Worm (Caenorhabditis elegans): ENCODE results near the gene cgp-1.
A peak's percentile ranks its signal among the peaks of the same experiment; 100 is the strongest.

The cgp-1 gene

ce11 chrV:122249-122648, 340 bp downstream of the cgp-1 start:
- TF ChIP-seq flt-1 (GFP tag; IDR thresholded peaks at IDR 0.05), result no peak
- no peak for TF ChIP-seq tab-1 (GFP tag; IDR thresholded peaks at IDR 0.05)
- TF ChIP-seq T22C8.4 (GFP tag; IDR thresholded peaks at IDR 0.05), result no peak
- TF ChIP-seq ref-1 (GFP tag; conservative IDR thresholded peaks at IDR 0.05), result no peak
- TF ChIP-seq ztf-23 (GFP tag; IDR thresholded peaks at IDR 0.05), result no peak
- TF ChIP-seq klf-2 (GFP tag; conservative IDR thresholded peaks at IDR 0.05), result no peak
- no peak for TF ChIP-seq ztf-29 (GFP tag; IDR thresholded peaks at IDR 0.05)
- TF ChIP-seq med-1 (GFP tag; optimal IDR thresholded peaks at IDR 0.05; ENCODE audit: insufficient read depth), result no peak
- no peak for TF ChIP-seq cog-1 (tag; optimal IDR thresholded peaks at IDR 0.05)

- no peak for TF ChIP-seq tab-1 (GFP tag; IDR thresholded peaks at IDR 0.05)
- no peak for TF ChIP-seq cog-1 (tag; optimal IDR thresholded peaks at IDR 0.05)
- no peak for TF ChIP-seq ref-1 (GFP tag; conservative IDR thresholded peaks at IDR 0.05)
- TF ChIP-seq ztf-23 (GFP tag; IDR thresholded peaks at IDR 0.05), result no peak
- TF ChIP-seq flt-1 (GFP tag; IDR thresholded peaks at IDR 0.05), result no peak
- no peak for TF ChIP-seq klf-2 (GFP tag; conservative IDR thresholded peaks at IDR 0.05)
- TF ChIP-seq T22C8.4 (GFP tag; IDR thresholded peaks at IDR 0.05), result no peak
- no peak for TF ChIP-seq ztf-29 (GFP tag; IDR thresholded peaks at IDR 0.05)
- TF ChIP-seq med-1 (GFP tag; optimal IDR thresholded peaks at IDR 0.05; ENCODE audit: insufficient read depth), result no peak
These were observed 5.3 kb downstream of the cgp-1 start for ce11 chrV:117312-117711.

- no peak for TF ChIP-seq ztf-29 (GFP tag; IDR thresholded peaks at IDR 0.05)
These were observed 6.3 kb downstream of the cgp-1 start for ce11 chrV:116243-116642.

- peak; percentile 22 for TF ChIP-seq cog-1 (tag; optimal IDR thresholded peaks at IDR 0.05)
- TF ChIP-seq klf-2 (GFP tag; conservative IDR thresholded peaks at IDR 0.05), result no peak
- TF ChIP-seq flt-1 (GFP tag; IDR thresholded peaks at IDR 0.05), result 0 out of 2 replicates have a peak, but pooled peaks have one; percentile 26
- no peak for TF ChIP-seq ztf-29 (GFP tag; IDR thresholded peaks at IDR 0.05)
These were observed 18.1 kb downstream of the cgp-1 start, which contains the start of gene picd-1 for ce11 chrV:104474-104873. Gene picd-1, plus strand, starts transcription at chrV:104825.

ce11 chrV:103977-104376, 18.6 kb downstream of the cgp-1 start, which contains the start of gene rps-27:
Gene rps-27, minus strand, starts transcription at chrV:104077.
- TF ChIP-seq flt-1 (GFP tag; IDR thresholded peaks at IDR 0.05) (no peak), med-1 (GFP tag; optimal IDR thresholded peaks at IDR 0.05; ENCODE audit: insufficient read depth) (no peak), cog-1 (tag; optimal IDR thresholded peaks at IDR 0.05) (no peak), tab-1 (GFP tag; IDR thresholded peaks at IDR 0.05) (no peak), ref-1 (GFP tag; conservative IDR thresholded peaks at IDR 0.05) (no peak), ztf-29 (GFP tag; IDR thresholded peaks at IDR 0.05) (no peak), klf-2 (GFP tag; conservative IDR thresholded peaks at IDR 0.05) (no peak), ztf-23 (GFP tag; IDR thresholded peaks at IDR 0.05) (no peak), T22C8.4 (GFP tag; IDR thresholded peaks at IDR 0.05) (no peak)

- TF ChIP-seq T22C8.4 (GFP tag; IDR thresholded peaks at IDR 0.05) (no peak), flt-1 (GFP tag; IDR thresholded peaks at IDR 0.05) (no peak), ref-1 (GFP tag; conservative IDR thresholded peaks at IDR 0.05) (0 out of 2 replicates have a peak, but pooled peaks have one; percentile 24), ztf-23 (GFP tag; IDR thresholded peaks at IDR 0.05) (no peak), cog-1 (tag; optimal IDR thresholded peaks at IDR 0.05) (no peak), med-1 (GFP tag; optimal IDR thresholded peaks at IDR 0.05; ENCODE audit: insufficient read depth) (no peak), ztf-29 (GFP tag; IDR thresholded peaks at IDR 0.05) (no peak), tab-1 (GFP tag; IDR thresholded peaks at IDR 0.05) (no peak), klf-2 (GFP tag; conservative IDR thresholded peaks at IDR 0.05) (no peak)
These were observed 19.4 kb downstream of the cgp-1 start for ce11 chrV:103043-103702.

- TF ChIP-seq T22C8.4 (GFP tag; IDR thresholded peaks at IDR 0.05), result no peak
- TF ChIP-seq med-1 (GFP tag; optimal IDR thresholded peaks at IDR 0.05; ENCODE audit: insufficient read depth), result no peak
- no peak for TF ChIP-seq ref-1 (GFP tag; conservative IDR thresholded peaks at IDR 0.05)
- TF ChIP-seq tab-1 (GFP tag; IDR thresholded peaks at IDR 0.05), result no peak
- no peak for TF ChIP-seq klf-2 (GFP tag; conservative IDR thresholded peaks at IDR 0.05)
- no peak for TF ChIP-seq ztf-23 (GFP tag; IDR thresholded peaks at IDR 0.05)
- no peak for TF ChIP-seq cog-1 (tag; optimal IDR thresholded peaks at IDR 0.05)
- TF ChIP-seq ztf-29 (GFP tag; IDR thresholded peaks at IDR 0.05), result no peak
- no peak for TF ChIP-seq flt-1 (GFP tag; IDR thresholded peaks at IDR 0.05)
These were observed 20.4 kb downstream of the cgp-1 start for ce11 chrV:102165-102564.

- TF ChIP-seq ref-1 (GFP tag; conservative IDR thresholded peaks at IDR 0.05), result no peak
- no peak for TF ChIP-seq med-1 (GFP tag; optimal IDR thresholded peaks at IDR 0.05; ENCODE audit: insufficient read depth)
- TF ChIP-seq T22C8.4 (GFP tag; IDR thresholded peaks at IDR 0.05), result no peak
- TF ChIP-seq cog-1 (tag; optimal IDR thresholded peaks at IDR 0.05), result no peak
- no peak for TF ChIP-seq ztf-29 (GFP tag; IDR thresholded peaks at IDR 0.05)
- no peak for TF ChIP-seq klf-2 (GFP tag; conservative IDR thresholded peaks at IDR 0.05)
- no peak for TF ChIP-seq ztf-23 (GFP tag; IDR thresholded peaks at IDR 0.05)
- no peak for TF ChIP-seq tab-1 (GFP tag; IDR thresholded peaks at IDR 0.05)
- TF ChIP-seq flt-1 (GFP tag; IDR thresholded peaks at IDR 0.05), result no peak
These were observed 38.9 kb downstream of the cgp-1 start, which contains the start of gene daam-1 for ce11 chrV:83732-84131. Gene daam-1, minus strand, starts transcription at chrV:83832.

Measured in whole organism, midembryonic.